Worm (Caenorhabditis elegans) whole organism, young adult: ENCODE measurements around the gene C36A4.11.
"Not testable (repeated sequence)": the region's sequence is repeated elsewhere in the genome, so short reads cannot be mapped to it uniquely, and the experiment has no call there.

Source experiments
- B0019.2 ChIP-seq: fragments of 200-800 bp; sonication (Bioruptor generic); conservative IDR thresholded peaks from 2 replicates; pipeline ENCODE4 v1.3.6; 2022; ENCODE audit warnings: missing genetic modification reagents, missing genetic modification characterization, missing compliant biosample characterization
- B0035.1 ChIP-seq: sonication (generic microtip); optimal IDR thresholded peaks from 2 replicates; lab custom pipeline; 2016; ENCODE audit warnings: missing genetic modification characterization, mild to moderate bottlenecking, missing compliant biosample characterization, missing genotype, missing genetic modification reagents
- B0336.3 ChIP-seq: fragments of 200-800 bp; sonication (Bioruptor generic); IDR thresholded peaks from 2 replicates; pipeline ENCODE4 v1.3.6; 2022; ENCODE audit warnings: missing genetic modification characterization, missing compliant biosample characterization
- C06A6.2 ChIP-seq: fragments of 200-800 bp; sonication (Bioruptor generic); conservative IDR thresholded peaks from 2 replicates; pipeline ENCODE4 v1.3.6; 2022; ENCODE audit warnings: missing genetic modification characterization, missing compliant biosample characterization
- F33H1.4 ChIP-seq: fragments of 200-800 bp; sonication (Bioruptor generic); IDR thresholded peaks from 2 replicates; pipeline ENCODE4 v1.3.6; 2022; ENCODE audit warnings: missing genetic modification reagents, missing genetic modification characterization, missing compliant biosample characterization
- F57C9.4 ChIP-seq: sonication (generic microtip); optimal IDR thresholded peaks from 2 replicates; lab custom pipeline; 2017; ENCODE audit warnings: mild to moderate bottlenecking, missing genetic modification characterization, missing compliant biosample characterization
- K11D2.4 ChIP-seq: fragments of 200-800 bp; sonication (Bioruptor generic); IDR thresholded peaks from 2 replicates; pipeline ENCODE4 v1.3.6; 2022; ENCODE audit warnings: missing genetic modification reagents, missing genetic modification characterization, missing compliant biosample characterization
- K12H6.12 ChIP-seq: fragments of 200-800 bp; sonication (Bioruptor generic); optimal IDR thresholded peaks from 2 replicates; lab custom pipeline; 2018; ENCODE audit warnings: mild to moderate bottlenecking, missing genetic modification characterization, missing compliant biosample characterization
- Y53G8AR.9 ChIP-seq: fragments of 200-800 bp; sonication (Bioruptor generic); conservative IDR thresholded peaks from 2 replicates; pipeline ENCODE4 v1.3.6; 2022; ENCODE audit warnings: missing genetic modification reagents, missing genetic modification characterization, missing compliant biosample characterization
- Y56A3A.18 ChIP-seq: fragments of 200-800 bp; sonication (Bioruptor generic); IDR thresholded peaks from 2 replicates; pipeline ENCODE4 v1.3.6; 2022; ENCODE audit warnings: missing genetic modification reagents, missing genetic modification characterization, missing compliant biosample characterization
- Y67H2A.10 ChIP-seq: fragments of 200-800 bp; sonication (Bioruptor generic); conservative IDR thresholded peaks from 2 replicates; pipeline ENCODE4 v1.3.6; 2022; ENCODE audit warnings: missing genetic modification reagents, missing genetic modification characterization, missing compliant biosample characterization
- ama-1 ChIP-seq, 3 experiments: fragments of 150-350 bp in 1 of 3; sonication (generic microtip) in 2 of 3; optimal IDR thresholded peaks; 2 replicates each; lab custom pipeline; 2014 to 2018; ENCODE audit warnings: missing biosample characterization in 2 of 3, missing genetic modification characterization in 2 of 3, missing genetic modification reagents in 2 of 3
- atf-7 ChIP-seq: sonication (generic microtip); optimal IDR thresholded peaks from 2 replicates; lab custom pipeline; 2017; ENCODE audit warnings: mild to moderate bottlenecking, missing genetic modification characterization, missing compliant biosample characterization
- attf-5 ChIP-seq: fragments of 200-800 bp; sonication (Bioruptor generic); optimal IDR thresholded peaks from 2 replicates; lab custom pipeline; 2018; ENCODE audit warnings: mild to moderate bottlenecking, missing genetic modification characterization, missing compliant biosample characterization
- cebp-1 ChIP-seq, 2 experiments: fragments of 200-800 bp in 1 of 2; sonication (Bioruptor generic) in 1 of 2; sonication (generic microtip) in 1 of 2; IDR thresholded peaks in 1 of 2; optimal IDR thresholded peaks in 1 of 2; 2 replicates each; pipeline versions ENCODE4 v1.3.6 to Lab custom; 2017 to 2022; ENCODE audit warnings: missing compliant biosample characterization in 2 of 2, missing genetic modification characterization in 2 of 2, mild to moderate bottlenecking in 1 of 2, missing genetic modification reagents in 1 of 2, moderate library complexity in 1 of 2
- ceh-58 ChIP-seq: fragments of 200-800 bp; sonication (Bioruptor generic); IDR thresholded peaks from 2 replicates; pipeline ENCODE4 v1.3.6; 2022; ENCODE audit warnings: missing genetic modification characterization, missing compliant biosample characterization
- ceh-79 ChIP-seq: sonication (generic microtip); optimal IDR thresholded peaks from 2 replicates; lab custom pipeline; 2017; ENCODE audit warnings: mild to moderate bottlenecking, missing genetic modification characterization, missing compliant biosample characterization
- chd-7 ChIP-seq: sonication (generic microtip); optimal IDR thresholded peaks from 2 replicates; lab custom pipeline; 2016; ENCODE audit warnings: mild to moderate bottlenecking, missing genetic modification characterization, moderate library complexity, missing compliant biosample characterization
- dox-1 ChIP-seq: fragments of 200-800 bp; sonication (Bioruptor generic); IDR thresholded peaks from 2 replicates; pipeline ENCODE4 v1.3.6; 2022; ENCODE audit warnings: missing genetic modification reagents, missing genetic modification characterization, missing compliant biosample characterization
- ekl-4 ChIP-seq: fragments of 200-800 bp; sonication (Bioruptor generic); IDR thresholded peaks from 2 replicates; pipeline ENCODE4 v1.3.6; 2022; ENCODE audit warnings: missing genetic modification reagents, missing genetic modification characterization, missing compliant biosample characterization
- hmg-1.2 ChIP-seq: fragments of 200-800 bp; sonication (Bioruptor generic); IDR thresholded peaks from 2 replicates; pipeline ENCODE4 v1.3.6; 2022; ENCODE audit warnings: missing genetic modification reagents, missing genetic modification characterization, missing compliant biosample characterization
- lag-1 ChIP-seq: fragments of 200-800 bp; sonication (Bioruptor generic); IDR thresholded peaks from 2 replicates; pipeline ENCODE4 v1.3.6; 2022; ENCODE audit warnings: missing genetic modification reagents, missing genetic modification characterization, missing compliant biosample characterization
- lin-35 ChIP-seq, 3 experiments: fragments of 150-350 bp in 2 of 3; sonication (generic microtip) in 1 of 3; optimal IDR thresholded peaks; 2 replicates each; lab custom pipeline; 2014 to 2018; ENCODE audit warnings: missing biosample characterization in 3 of 3, missing genetic modification characterization in 3 of 3, missing genetic modification reagents in 3 of 3
- lin-54 ChIP-seq: fragments of 200-800 bp; sonication (Bioruptor generic); optimal IDR thresholded peaks from 2 replicates; lab custom pipeline; 2018; ENCODE audit warnings: mild to moderate bottlenecking, missing genetic modification characterization, missing compliant biosample characterization
- lsy-27 ChIP-seq: sonication (generic microtip); optimal IDR thresholded peaks from 2 replicates; lab custom pipeline; 2017; ENCODE audit warnings: missing genetic modification characterization, mild to moderate bottlenecking, missing compliant biosample characterization, antibody characterized with exemption, missing genotype, borderline replicate concordance; ENCODE audit not compliant: insufficient read depth
- madf-6 ChIP-seq: fragments of 200-800 bp; sonication (Bioruptor generic); IDR thresholded peaks from 2 replicates; pipeline ENCODE4 v1.3.6; 2022; ENCODE audit warnings: missing genetic modification reagents, missing genetic modification characterization, missing compliant biosample characterization
- mcd-1 ChIP-seq: fragments of 200-800 bp; sonication (Bioruptor generic); IDR thresholded peaks from 2 replicates; pipeline ENCODE4 v1.3.6; 2022; ENCODE audit warnings: missing genetic modification reagents, missing genetic modification characterization, missing compliant biosample characterization
- nfya-1 ChIP-seq: sonication (generic microtip); optimal IDR thresholded peaks from 2 replicates; lab custom pipeline; 2017; ENCODE audit warnings: antibody characterized with exemption, missing compliant biosample characterization, missing genetic modification characterization, borderline replicate concordance; ENCODE audit not compliant: insufficient read depth
- nfyb-1 ChIP-seq: fragments of 200-800 bp; sonication (Bioruptor generic); IDR thresholded peaks from 2 replicates; pipeline ENCODE4 v1.3.6; 2022; ENCODE audit warnings: missing genetic modification reagents, missing genetic modification characterization, missing compliant biosample characterization
- pha-4 ChIP-seq: fragments of 150-350 bp; sonication (generic microtip); optimal IDR thresholded peaks from 2 replicates; lab custom pipeline; 2014; ENCODE audit warnings: missing biosample characterization, missing genetic modification reagents, missing genetic modification characterization
- sea-2 ChIP-seq: fragments of 200-800 bp; sonication (Bioruptor generic); IDR thresholded peaks from 2 replicates; pipeline ENCODE4 v1.3.6; 2022; ENCODE audit warnings: missing genetic modification characterization, missing compliant biosample characterization
- snpc-4 ChIP-seq, 5 experiments: fragments of 150-350 bp in 1 of 5; sonication (generic microtip) in 4 of 5; optimal IDR thresholded peaks; 2 replicates each; lab custom pipeline; 2014 to 2018; ENCODE audit warnings: missing genetic modification characterization in 5 of 5, missing biosample characterization in 3 of 5, antibody characterized with exemption in 2 of 5, mild to moderate bottlenecking in 2 of 5, missing compliant biosample characterization in 2 of 5, missing genotype in 2 of 5, moderate library complexity in 2 of 5, missing genetic modification reagents in 1 of 5
- unc-62 ChIP-seq: fragments of 150-350 bp; optimal IDR thresholded peaks from 2 replicates; lab custom pipeline; 2014; ENCODE audit warnings: missing biosample characterization, missing genetic modification reagents, missing genetic modification characterization
- xnd-1 ChIP-seq: sonication (generic microtip); optimal IDR thresholded peaks from 2 replicates; lab custom pipeline; 2016; ENCODE audit warnings: missing genotype, missing genetic modification reagents, missing genetic modification characterization, missing compliant biosample characterization
- zfh-2 ChIP-seq: fragments of 200-800 bp; sonication (Bioruptor generic); conservative IDR thresholded peaks from 2 replicates; pipeline ENCODE4 v1.3.6; 2022; ENCODE audit warnings: missing genetic modification reagents, missing genetic modification characterization, missing compliant biosample characterization
- ztf-22 ChIP-seq: fragments of 200-800 bp; sonication (Bioruptor generic); optimal IDR thresholded peaks from 2 replicates; lab custom pipeline; 2018; ENCODE audit warnings: mild to moderate bottlenecking, missing genetic modification characterization, moderate library complexity, missing compliant biosample characterization

The C36A4.11 gene

ce11 chrIII:3840279-3840678, at the start of gene C36A4.11:
C36A4.11 (plus strand) TSS chrIII:3840579.
- not testable (repeated sequence) for TF ChIP-seq ceh-79; xnd-1 (tag; lab: Kevin White, UChicago); cebp-1 (GFP tag; IDR thresholded peaks at IDR 0.05; lab: Robert Waterston, UW); cebp-1 (tag; optimal IDR thresholded peaks at IDR 0.05; lab: Kevin White, UChicago)

ce11 chrIII:3790855-3791254, 49.5 kb upstream of the C36A4.11 start:
- TF ChIP-seq dox-1, result 0 out of 2 replicates have a peak, but pooled peaks have one; percentile 33
- no peak for TF ChIP-seq cebp-1 (GFP tag; IDR thresholded peaks at IDR 0.05; lab: Robert Waterston, UW)
- TF ChIP-seq cebp-1 (tag; optimal IDR thresholded peaks at IDR 0.05; lab: Kevin White, UChicago), result peak; percentile 12
- TF ChIP-seq lin-35 (GFP tag; optimal IDR thresholded peaks at IDR 0.05; lab: Kevin White, UChicago), result peak in 1 of 3 experiments; percentile 25
- peak; percentile 10 for TF ChIP-seq lin-54 (GFP tag; lab: Kevin White, UChicago)
- TF ChIP-seq B0019.2 (GFP tag; lab: Robert Waterston, UW), result no peak
- TF ChIP-seq sea-2 (GFP tag; lab: Robert Waterston, UW), result no peak
- peak; percentile 97 for TF ChIP-seq nfyb-1

- TF ChIP-seq ztf-22 (no peak), F57C9.4 (tag; lab: Kevin White, UChicago) (no peak), Y56A3A.18 (GFP tag; lab: Robert Waterston, UW) (no peak), nfyb-1 (no peak), madf-6 (GFP tag; lab: Robert Waterston, UW) (0 out of 2 replicates have a peak, but pooled peaks have one; percentile 27), ceh-58 (GFP tag; lab: Robert Waterston, UW) (no peak), ekl-4 (GFP tag; lab: Robert Waterston, UW) (no peak), F33H1.4 (GFP tag; lab: Robert Waterston, UW) (no peak), lsy-27 (tag; lab: Kevin White, UChicago) (no peak), ama-1 (optimal IDR thresholded peaks at IDR 0.05; lab: Kevin White, UChicago) (peak; percentile 51), ama-1 (GFP tag; optimal IDR thresholded peaks at IDR 0.05; lab: Kevin White, UChicago) (no peak), zfh-2 (no peak)
These were observed 44.4 kb upstream of the C36A4.11 start for ce11 chrIII:3795933-3796332.

ce11 chrIII:3797180-3798026, 43.0 kb upstream of the C36A4.11 start:
- TF ChIP-seq B0336.3 (GFP tag; lab: Robert Waterston, UW) (no peak), Y67H2A.10 (GFP tag; lab: Robert Waterston, UW) (no peak), pha-4 (tag; lab: Kevin White, UChicago) (peak; percentile 35), K12H6.12 (tag; lab: Kevin White, UChicago) (peak; percentile 32), zfh-2 (peak; percentile 72; the same call in 1 of the 2 replicates), K11D2.4 (GFP tag; lab: Robert Waterston, UW) (peak; percentile 22; the same call in 1 of the 2 replicates), mcd-1 (GFP tag; lab: Robert Waterston, UW) (0 out of 2 replicates have a peak, but pooled peaks have one; percentile 12), lin-35 (GFP tag; optimal IDR thresholded peaks at IDR 0.05; lab: Kevin White, UChicago) (peak in 1 of 3 experiments; percentile 23), B0035.1 (no peak), madf-6 (GFP tag; lab: Robert Waterston, UW) (no peak), C06A6.2 (GFP tag; lab: Robert Waterston, UW) (peak; percentile 24; the same call in 1 of the 2 replicates), snpc-4 (GFP tag; optimal IDR thresholded peaks at IDR 0.05; lab: Kevin White, UChicago) (no peak), snpc-4 (tag; optimal IDR thresholded peaks at IDR 0.05; lab: Kevin White, UChicago) (peak in 1 of 4 experiments; percentile 18), chd-7 (tag; lab: Kevin White, UChicago) (peak; percentile 24), ekl-4 (GFP tag; lab: Robert Waterston, UW) (0 out of 2 replicates have a peak, but pooled peaks have one; percentile 40), Y53G8AR.9 (0 out of 2 replicates have a peak, but pooled peaks have one; percentile 18), unc-62 (GFP tag; lab: Kevin White, UChicago) (no peak), lag-1 (GFP tag; lab: Robert Waterston, UW) (0 out of 2 replicates have a peak, but pooled peaks have one; percentile 6), hmg-1.2 (GFP tag; lab: Robert Waterston, UW) (peak; percentile 67), nfyb-1 (peak; percentile 68; the same call in 1 of the 2 replicates), cebp-1 (GFP tag; IDR thresholded peaks at IDR 0.05; lab: Robert Waterston, UW) (0 out of 2 replicates have a peak, but pooled peaks have one; percentile 52), cebp-1 (tag; optimal IDR thresholded peaks at IDR 0.05; lab: Kevin White, UChicago) (peak; percentile 54), atf-7 (tag; lab: Kevin White, UChicago) (peak; percentile 12), attf-5 (GFP tag; lab: Kevin White, UChicago) (peak; percentile 18), nfya-1 (tag; lab: Kevin White, UChicago) (no peak)
- TF ChIP-seq, all 124 proteins: peak for 17
